Worm (Caenorhabditis elegans) whole organism, L4 larva: ENCODE measurements around the gene nlp-33.

ENCODE experiments used
- D1046.2 ChIP-seq: fragments of 200-800 bp; sonication (Bioruptor generic); IDR thresholded peaks from 2 replicates; pipeline ENCODE4 v1.3.6; 2022; ENCODE audit warnings: missing genetic modification characterization, missing compliant biosample characterization
- F10B5.3 ChIP-seq: sonication (generic microtip); optimal IDR thresholded peaks from 2 replicates; lab custom pipeline; 2016; ENCODE audit warnings: mild to moderate bottlenecking, missing genetic modification characterization, missing compliant biosample characterization
- F26F4.8 ChIP-seq: fragments of 200-800 bp; sonication (Bioruptor generic); conservative IDR thresholded peaks from 2 replicates; pipeline ENCODE4 v1.3.6; 2022; ENCODE audit warnings: missing genetic modification characterization, missing compliant biosample characterization
- F37D6.2 ChIP-seq: sonication (generic microtip); optimal IDR thresholded peaks from 2 replicates; lab custom pipeline; 2016; ENCODE audit warnings: mild to moderate bottlenecking, missing genetic modification characterization, missing compliant biosample characterization
- F44E2.7 ChIP-seq: fragments of 200-800 bp; sonication (Bioruptor generic); IDR thresholded peaks from 2 replicates; pipeline ENCODE4 v2.1.2; 2022; ENCODE audit warnings: missing genetic modification characterization, missing compliant biosample characterization
- T26A8.4 ChIP-seq: fragments of 200-800 bp; sonication (Bioruptor generic); IDR thresholded peaks from 2 replicates; pipeline ENCODE4 v1.3.6; 2022; ENCODE audit warnings: missing genetic modification characterization, missing compliant biosample characterization
- Y105C5A.15 ChIP-seq: fragments of 200-800 bp; sonication (Bioruptor generic); IDR thresholded peaks from 2 replicates; pipeline ENCODE4 v1.3.6; 2022; ENCODE audit warnings: missing genetic modification characterization, missing compliant biosample characterization
- Y48G9A.11 ChIP-seq: fragments of 200-800 bp; sonication (Bioruptor generic); IDR thresholded peaks from 2 replicates; pipeline ENCODE4 v1.3.6; 2022; ENCODE audit warnings: missing genetic modification reagents, missing genetic modification characterization, missing compliant biosample characterization
- Y5F2A.4 ChIP-seq: fragments of 200-800 bp; sonication (Bioruptor generic); optimal IDR thresholded peaks from 2 replicates; lab custom pipeline; 2018; ENCODE audit warnings: mild to moderate bottlenecking, missing genetic modification characterization, missing compliant biosample characterization
- Y75B8A.6 ChIP-seq: fragments of 200-800 bp; sonication (Bioruptor generic); IDR thresholded peaks from 2 replicates; pipeline ENCODE4 v1.3.6; 2022; ENCODE audit warnings: missing genetic modification reagents, missing genetic modification characterization, missing compliant biosample characterization
- ZK546.5 ChIP-seq, 2 experiments: sonication (generic microtip); optimal IDR thresholded peaks; 2 replicates each; lab custom pipeline; 2017; ENCODE audit warnings: missing biosample characterization in 2 of 2, missing genetic modification characterization in 2 of 2
- aha-1 ChIP-seq: fragments of 150-350 bp; peaks from one replicate; lab custom pipeline; 2014; ENCODE audit warnings: missing biosample characterization, missing genetic modification characterization
- aly-2 ChIP-seq: sonication (generic microtip); optimal IDR thresholded peaks from 2 replicates; lab custom pipeline; 2018; ENCODE audit warnings: missing biosample characterization, missing genetic modification characterization
- arid-1 ChIP-seq: fragments of 200-800 bp; sonication (Bioruptor generic); conservative IDR thresholded peaks from 2 replicates; pipeline ENCODE4 v1.3.6; 2022; ENCODE audit warnings: missing genetic modification reagents, missing genetic modification characterization, missing compliant biosample characterization
- ceh-20 ChIP-seq: fragments of 200-800 bp; sonication (Bioruptor generic); IDR thresholded peaks from 2 replicates; pipeline ENCODE4 v1.3.6; 2022; ENCODE audit warnings: missing genetic modification reagents, missing genetic modification characterization, missing compliant biosample characterization
- ceh-28 ChIP-seq: fragments of 150-350 bp; optimal IDR thresholded peaks from 2 replicates; lab custom pipeline; 2014; ENCODE audit warnings: missing biosample characterization, missing genetic modification reagents, missing genetic modification characterization
- ceh-82 ChIP-seq: sonication (generic microtip); optimal IDR thresholded peaks from 2 replicates; lab custom pipeline; 2017; ENCODE audit warnings: missing biosample characterization, missing genetic modification characterization
- ces-1 ChIP-seq: fragments of 150-350 bp; sonication (generic microtip); optimal IDR thresholded peaks from 4 replicates; lab custom pipeline; 2014; ENCODE audit warnings: missing biosample characterization, missing genetic modification reagents, missing genetic modification characterization
- daf-16 ChIP-seq, 3 experiments: sonication (generic microtip); optimal IDR thresholded peaks; 2 replicates each; lab custom pipeline; 2016 to 2017; ENCODE audit warnings: missing genetic modification characterization in 3 of 3, missing genetic modification reagents in 3 of 3, mild to moderate bottlenecking in 2 of 3, missing compliant biosample characterization in 2 of 3, missing biosample characterization in 1 of 3, moderate library complexity in 1 of 3
- daf-19 ChIP-seq: fragments of 200-800 bp; sonication (Bioruptor generic); conservative IDR thresholded peaks from 2 replicates; pipeline ENCODE4 v1.3.6; 2022; ENCODE audit warnings: missing genetic modification characterization, missing compliant biosample characterization
- dmd-6 ChIP-seq: fragments of 200-800 bp; sonication (Bioruptor generic); IDR thresholded peaks from 2 replicates; pipeline ENCODE4 v1.3.6; 2022; ENCODE audit warnings: missing genetic modification reagents, missing genetic modification characterization, missing compliant biosample characterization
- dve-1 ChIP-seq: sonication (generic microtip); optimal IDR thresholded peaks from 2 replicates; lab custom pipeline; 2017; ENCODE audit warnings: antibody characterized with exemption, mild to moderate bottlenecking, missing genetic modification characterization, missing compliant biosample characterization; ENCODE audit not compliant: insufficient read depth
- egl-27 ChIP-seq: sonication (generic microtip); optimal IDR thresholded peaks from 3 replicates; lab custom pipeline; 2017; ENCODE audit warnings: missing biosample characterization, missing genetic modification reagents, missing genetic modification characterization
- fos-1 ChIP-seq: fragments of 150-350 bp; optimal IDR thresholded peaks from 2 replicates; lab custom pipeline; 2014; ENCODE audit warnings: missing biosample characterization, missing genetic modification characterization
- hif-1 ChIP-seq, 2 experiments: sonication (generic microtip); optimal IDR thresholded peaks; 2 replicates each; lab custom pipeline; 2016 to 2017; ENCODE audit warnings: missing compliant biosample characterization in 2 of 2, missing genetic modification characterization in 2 of 2, missing genetic modification reagents in 2 of 2, missing genotype in 2 of 2, mild to moderate bottlenecking in 1 of 2
- hmg-1.1 ChIP-seq: fragments of 200-800 bp; sonication (Bioruptor generic); IDR thresholded peaks from 2 replicates; pipeline ENCODE4 v1.3.6; 2022; ENCODE audit warnings: missing genetic modification reagents, missing genetic modification characterization, missing compliant biosample characterization
- lim-7 ChIP-seq: fragments of 200-800 bp; sonication (Bioruptor generic); IDR thresholded peaks from 2 replicates; pipeline ENCODE4 v1.3.6; 2022; ENCODE audit warnings: missing genetic modification characterization, missing compliant biosample characterization
- lin-1 ChIP-seq: fragments of 200-800 bp; sonication (Bioruptor generic); IDR thresholded peaks from 2 replicates; pipeline ENCODE4 v1.3.6; 2022; ENCODE audit warnings: missing genetic modification reagents, missing genetic modification characterization, missing compliant biosample characterization
- lin-15B ChIP-seq: fragments of 150-350 bp; sonication (generic microtip); optimal IDR thresholded peaks from 3 replicates; lab custom pipeline; 2014; ENCODE audit warnings: missing biosample characterization, missing genetic modification characterization
- lir-3 ChIP-seq: sonication (generic microtip); optimal IDR thresholded peaks from 2 replicates; lab custom pipeline; 2016; ENCODE audit warnings: mild to moderate bottlenecking, missing genetic modification characterization, missing compliant biosample characterization
- lsy-2 ChIP-seq, 2 experiments: fragments of 150-350 bp in 1 of 2; sonication (generic microtip) in 1 of 2; optimal IDR thresholded peaks; 2 replicates each; lab custom pipeline; 2014 to 2017; ENCODE audit warnings: missing biosample characterization in 2 of 2, missing genetic modification characterization in 2 of 2
- madf-9 ChIP-seq: fragments of 200-800 bp; sonication (Bioruptor generic); conservative IDR thresholded peaks from 2 replicates; pipeline ENCODE4 v1.3.6; 2022; ENCODE audit warnings: missing genetic modification reagents, missing genetic modification characterization, missing compliant biosample characterization
- mdl-1 ChIP-seq, 2 experiments: fragments of 150-350 bp in 1 of 2; sonication (generic microtip) in 1 of 2; optimal IDR thresholded peaks; 2 replicates each; lab custom pipeline; 2014 to 2017; ENCODE audit warnings: missing biosample characterization in 2 of 2, missing genetic modification characterization in 2 of 2
- mdt-29 ChIP-seq: fragments of 200-800 bp; sonication (Bioruptor generic); IDR thresholded peaks from 2 replicates; pipeline ENCODE4 v1.3.6; 2022; ENCODE audit warnings: missing genetic modification reagents, missing genetic modification characterization, missing compliant biosample characterization
- mep-1 ChIP-seq: fragments of 150-350 bp; sonication (generic microtip); optimal IDR thresholded peaks from 3 replicates; lab custom pipeline; 2014; ENCODE audit warnings: missing biosample characterization, missing genetic modification characterization
- mes-2 ChIP-seq: sonication (generic microtip); optimal IDR thresholded peaks from 2 replicates; lab custom pipeline; 2016; ENCODE audit warnings: missing genotype, mild to moderate bottlenecking, missing genetic modification characterization, missing compliant biosample characterization; ENCODE audit not compliant: poor library complexity, severe bottlenecking
- nhr-102 ChIP-seq: sonication (generic microtip); optimal IDR thresholded peaks from 2 replicates; lab custom pipeline; 2016; ENCODE audit warnings: mild to moderate bottlenecking, missing genetic modification characterization, moderate library complexity, missing compliant biosample characterization
- nhr-11 ChIP-seq: fragments of 150-350 bp; optimal IDR thresholded peaks from 2 replicates; lab custom pipeline; 2014; ENCODE audit warnings: missing biosample characterization, missing genetic modification characterization
- nhr-237 ChIP-seq: sonication (generic microtip); optimal IDR thresholded peaks from 2 replicates; lab custom pipeline; 2017; ENCODE audit warnings: missing biosample characterization, missing genetic modification characterization
- nhr-28 ChIP-seq: fragments of 150-350 bp; optimal IDR thresholded peaks from 2 replicates; lab custom pipeline; 2014; ENCODE audit warnings: missing biosample characterization, missing genetic modification characterization
- nhr-41 ChIP-seq: fragments of 200-800 bp; sonication (Bioruptor generic); IDR thresholded peaks from 2 replicates; pipeline ENCODE4 v1.3.6; 2022; ENCODE audit warnings: missing genetic modification reagents, missing genetic modification characterization, missing compliant biosample characterization
- nhr-42 ChIP-seq: fragments of 200-800 bp; sonication (Bioruptor generic); IDR thresholded peaks from 2 replicates; pipeline ENCODE4 v1.3.6; 2022; ENCODE audit warnings: missing genetic modification characterization, missing compliant biosample characterization
- nhr-48 ChIP-seq: sonication (generic microtip); optimal IDR thresholded peaks from 2 replicates; lab custom pipeline; 2016; ENCODE audit warnings: mild to moderate bottlenecking, missing genetic modification characterization, missing compliant biosample characterization
- nhr-76 ChIP-seq: fragments of 150-350 bp; optimal IDR thresholded peaks from 2 replicates; lab custom pipeline; 2014; ENCODE audit warnings: missing biosample characterization, missing genetic modification characterization
- rbr-2 ChIP-seq: sonication (generic microtip); optimal IDR thresholded peaks from 2 replicates; lab custom pipeline; 2016; ENCODE audit warnings: missing genotype, missing genetic modification characterization, missing compliant biosample characterization
- set-16 ChIP-seq: fragments of 200-800 bp; sonication (Bioruptor generic); IDR thresholded peaks from 2 replicates; pipeline ENCODE4 v1.3.6; 2022; ENCODE audit warnings: missing genetic modification reagents, missing genetic modification characterization, missing compliant biosample characterization
- snpc-1.2 ChIP-seq: fragments of 200-800 bp; sonication (Bioruptor generic); IDR thresholded peaks from 2 replicates; pipeline ENCODE4 v1.3.6; 2022; ENCODE audit warnings: missing genetic modification reagents, missing genetic modification characterization, missing compliant biosample characterization
- snpc-4 ChIP-seq: fragments of 150-350 bp; optimal IDR thresholded peaks from 2 replicates; lab custom pipeline; 2014; ENCODE audit warnings: missing biosample characterization, missing genetic modification characterization
- spr-1 ChIP-seq: sonication (generic microtip); optimal IDR thresholded peaks from 2 replicates; lab custom pipeline; 2016; ENCODE audit warnings: mild to moderate bottlenecking, missing genetic modification characterization, missing compliant biosample characterization
- vab-7 ChIP-seq: fragments of 200-800 bp; sonication (Bioruptor generic); IDR thresholded peaks from 2 replicates; pipeline ENCODE4 v1.3.6; 2022; ENCODE audit warnings: missing genetic modification reagents, missing genetic modification characterization, missing compliant biosample characterization
- zag-1 ChIP-seq: fragments of 150-350 bp; optimal IDR thresholded peaks from 2 replicates; lab custom pipeline; 2014; ENCODE audit warnings: missing biosample characterization, missing genetic modification characterization
- ztf-11 ChIP-seq: fragments of 150-350 bp; optimal IDR thresholded peaks from 2 replicates; lab custom pipeline; 2014; ENCODE audit warnings: missing biosample characterization, missing genetic modification characterization

The nlp-33 gene

DNA sequence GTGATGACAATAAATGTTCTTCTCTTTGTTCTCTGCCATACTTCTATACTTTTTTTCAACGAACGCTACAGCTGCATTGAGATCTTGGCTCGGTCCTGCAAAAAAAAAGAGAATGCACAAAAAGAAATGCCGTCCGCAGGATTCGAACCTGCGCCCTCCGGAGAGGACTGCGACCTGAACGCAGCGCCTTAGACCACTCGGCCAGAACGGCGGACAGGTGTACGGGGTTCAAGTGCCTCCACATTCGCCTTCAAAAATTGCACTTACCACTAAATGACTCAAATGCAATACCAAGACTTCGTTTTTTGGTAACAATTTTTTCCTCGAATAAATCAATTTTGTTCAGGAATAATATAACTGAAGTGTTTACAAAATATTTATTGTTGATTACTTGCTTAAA is 27.5 kb downstream of the nlp-33 start (continued):
- TF ChIP-seq lsy-2 (tag; optimal IDR thresholded peaks at IDR 0.05; lab: Kevin White, UChicago) (no peak), arid-1 (no peak), rbr-2 (tag; lab: Kevin White, UChicago) (no peak), zag-1 (tag; lab: Kevin White, UChicago) (no peak), nhr-41 (GFP tag; lab: Robert Waterston, UW) (no peak), ceh-20 (GFP tag; lab: Robert Waterston, UW) (no peak), snpc-4 (tag; lab: Kevin White, UChicago) (peak; percentile 84), egl-27 (tag; lab: Kevin White, UChicago) (no peak), ztf-11 (tag; lab: Kevin White, UChicago) (no peak), D1046.2 (GFP tag; lab: Robert Waterston, UW) (no peak), nhr-28 (tag; lab: Kevin White, UChicago) (no peak), nhr-237 (tag; lab: Kevin White, UChicago) (no peak), F26F4.8 (no peak), mes-2 (tag; lab: Kevin White, UChicago) (peak; percentile 59), T26A8.4 (GFP tag; lab: Robert Waterston, UW) (0 out of 2 replicates have a peak, but pooled peaks have one; percentile 26), lim-7 (GFP tag; lab: Robert Waterston, UW) (peak; percentile 52; the same call in 1 of the 2 replicates), aha-1 (no peak), F37D6.2 (tag; lab: Kevin White, UChicago) (no peak), daf-19 (no peak), mep-1 (tag; lab: Kevin White, UChicago) (peak; percentile 39), aly-2 (tag; lab: Kevin White, UChicago) (no peak), nhr-11 (tag; lab: Kevin White, UChicago) (peak; percentile 35), nhr-42 (GFP tag; lab: Robert Waterston, UW) (no peak), dmd-6 (GFP tag; lab: Robert Waterston, UW) (peak; percentile 40), nhr-102 (tag; lab: Kevin White, UChicago) (no peak), Y48G9A.11 (no peak), ceh-82 (tag; lab: Kevin White, UChicago) (no peak), F10B5.3 (no peak), mdt-29 (GFP tag; lab: Robert Waterston, UW) (no peak), ceh-28 (tag; lab: Kevin White, UChicago) (no peak), dve-1 (tag; lab: Kevin White, UChicago) (no peak), fos-1 (tag; lab: Kevin White, UChicago) (no peak), nhr-76 (no peak), lin-15B (tag; lab: Kevin White, UChicago) (no peak), ZK546.5 (tag; optimal IDR thresholded peaks at IDR 0.05; lab: Kevin White, UChicago) (no peak), hmg-1.1 (peak; percentile 62), lin-1 (GFP tag; lab: Robert Waterston, UW) (no peak), set-16 (GFP tag; lab: Robert Waterston, UW) (peak; percentile 68), lir-3 (tag; lab: Kevin White, UChicago) (no peak), vab-7 (GFP tag; lab: Robert Waterston, UW) (0 out of 2 replicates have a peak, but pooled peaks have one; percentile 14), daf-16 (GFP tag; optimal IDR thresholded peaks at IDR 0.05; lab: Kevin White, UChicago) (no peak), daf-16 (tag; optimal IDR thresholded peaks at IDR 0.05; lab: Kevin White, UChicago) (no peak), Y5F2A.4 (GFP tag; lab: Kevin White, UChicago) (no peak), Y105C5A.15 (GFP tag; lab: Robert Waterston, UW) (0 out of 2 replicates have a peak, but pooled peaks have one; percentile 28), madf-9 (GFP tag; lab: Robert Waterston, UW) (no peak), nhr-48 (tag; lab: Kevin White, UChicago) (no peak), mdl-1 (tag; optimal IDR thresholded peaks at IDR 0.05; lab: Kevin White, UChicago) (no peak), snpc-1.2 (GFP tag; lab: Robert Waterston, UW) (no peak), ces-1 (no peak), spr-1 (tag; lab: Kevin White, UChicago) (peak; percentile 5), F44E2.7 (no peak), hif-1 (tag; optimal IDR thresholded peaks at IDR 0.05; lab: Kevin White, UChicago) (peak in 1 of 2 experiments; percentile 11), Y75B8A.6 (GFP tag; lab: Robert Waterston, UW) (no peak)
